Fruit fly (Drosophila melanogaster) whole organism, adult: ENCODE data around the gene Ir85a.

Source experiments
- CG11617 ChIP-seq: fragments of 200-800 bp; sonication (Bioruptor generic); optimal IDR thresholded peaks from 2 replicates; lab custom pipeline; 2017; ENCODE audit warnings: mild to moderate bottlenecking, missing biosample characterization, missing genetic modification reagents, missing genetic modification characterization
- CG12768 ChIP-seq: fragments of 200-800 bp; sonication (Bioruptor generic); optimal IDR thresholded peaks from 2 replicates; lab custom pipeline; 2017; ENCODE audit warnings: missing biosample characterization, missing genetic modification characterization, mild to moderate bottlenecking, moderate library complexity, missing genetic modification reagents
- CG14711 ChIP-seq: fragments of 200-800 bp; sonication (Bioruptor generic); optimal IDR thresholded peaks from 2 replicates; lab custom pipeline; 2018; ENCODE audit warnings: missing biosample characterization, mild to moderate bottlenecking, missing genetic modification characterization, moderate library complexity
- CG1620 ChIP-seq: fragments of 200-800 bp; sonication (Bioruptor generic); optimal IDR thresholded peaks from 2 replicates; lab custom pipeline; 2016; ENCODE audit warnings: missing biosample characterization, missing genetic modification characterization
- CG33017 ChIP-seq: fragments of 200-800 bp; sonication (Bioruptor generic); optimal IDR thresholded peaks from 2 replicates; lab custom pipeline; 2018; ENCODE audit warnings: missing biosample characterization, mild to moderate bottlenecking, missing genetic modification characterization, moderate library complexity
- CG5204 ChIP-seq: fragments of 200-800 bp; sonication (Bioruptor generic); optimal IDR thresholded peaks from 2 replicates; lab custom pipeline; 2016; ENCODE audit warnings: missing biosample characterization, missing genetic modification characterization
- CG7045 ChIP-seq: fragments of 200-800 bp; sonication (Bioruptor generic); optimal IDR thresholded peaks from 2 replicates; lab custom pipeline; 2017; ENCODE audit warnings: missing biosample characterization, mild to moderate bottlenecking, missing genetic modification characterization
- CG7101 ChIP-seq: fragments of 200-800 bp; sonication (Bioruptor generic); optimal IDR thresholded peaks from 2 replicates; lab custom pipeline; 2018; ENCODE audit warnings: missing biosample characterization, mild to moderate bottlenecking, missing genetic modification characterization, moderate library complexity
- Clk ChIP-seq: fragments of 200-800 bp; sonication (Bioruptor generic); optimal IDR thresholded peaks from 2 replicates; lab custom pipeline; 2017; ENCODE audit warnings: missing biosample characterization, missing genetic modification characterization
- Crg-1 ChIP-seq: fragments of 200-800 bp; sonication (Bioruptor generic); optimal IDR thresholded peaks from 2 replicates; lab custom pipeline; 2016; ENCODE audit warnings: missing biosample characterization, missing genetic modification characterization
- Hr96 ChIP-seq: fragments of 200-800 bp; sonication (Bioruptor generic); optimal IDR thresholded peaks from 2 replicates; lab custom pipeline; 2016; ENCODE audit warnings: missing biosample characterization, missing genetic modification characterization
- Mnt ChIP-seq: fragments of 200-800 bp; sonication (Bioruptor generic); optimal IDR thresholded peaks from 2 replicates; lab custom pipeline; 2016; ENCODE audit warnings: missing biosample characterization, mild to moderate bottlenecking, missing genetic modification characterization
- bab1 ChIP-seq: fragments of 200-800 bp; sonication (Bioruptor generic); optimal IDR thresholded peaks from 3 replicates; lab custom pipeline; 2019; ENCODE audit warnings: missing biosample characterization, mild to moderate bottlenecking, missing genetic modification characterization, moderate library complexity
- cic ChIP-seq: fragments of 200-800 bp; sonication (Bioruptor generic); optimal IDR thresholded peaks from 2 replicates; lab custom pipeline; 2017; ENCODE audit warnings: missing biosample characterization, mild to moderate bottlenecking, missing genetic modification characterization, moderate library complexity
- cnc ChIP-seq, 2 experiments: fragments of >200 bp; optimal IDR thresholded peaks; 2 replicates each; lab custom pipeline; 2017
- kay ChIP-seq: fragments of 200-800 bp; sonication (Bioruptor generic); peaks from one replicate; lab custom pipeline; 2016; ENCODE audit warnings: missing biosample characterization, missing genetic modification characterization, borderline replicate concordance
- ovo ChIP-seq: fragments of 200-800 bp; sonication (Bioruptor generic); optimal IDR thresholded peaks from 2 replicates; lab custom pipeline; 2016; ENCODE audit warnings: missing biosample characterization, missing genetic modification characterization
- pad ChIP-seq: fragments of 200-800 bp; sonication (Bioruptor generic); optimal IDR thresholded peaks from 3 replicates; lab custom pipeline; 2017; ENCODE audit warnings: missing biosample characterization, missing genetic modification characterization, mild to moderate bottlenecking, moderate library complexity, missing genetic modification reagents
- tj ChIP-seq: fragments of 200-800 bp; sonication (Bioruptor generic); optimal IDR thresholded peaks from 3 replicates; lab custom pipeline; 2017; ENCODE audit warnings: missing biosample characterization, mild to moderate bottlenecking, missing genetic modification characterization, moderate library complexity
- toe ChIP-seq: fragments of 200-800 bp; sonication (Bioruptor generic); optimal IDR thresholded peaks from 2 replicates; lab custom pipeline; 2016; ENCODE audit warnings: missing biosample characterization, missing genetic modification characterization

The Ir85a gene

dm6 chr3R:8815074-8815473 is 20.6 kb downstream of the Ir85a start:
- no peak for TF ChIP-seq Mnt (GFP tag; lab: Kevin White, UChicago)
- peak; percentile 0 for TF ChIP-seq Clk (GFP tag; lab: Kevin White, UChicago)
- TF ChIP-seq kay: no peak
- no peak for TF ChIP-seq Hr96
- peak; percentile 28 for TF ChIP-seq tj (GFP tag; lab: Kevin White, UChicago)
- TF ChIP-seq bab1 (GFP tag; lab: Kevin White, UChicago): no peak
- TF ChIP-seq CG1620: peak; percentile 0
- no peak for TF ChIP-seq CG11617

DNA sequence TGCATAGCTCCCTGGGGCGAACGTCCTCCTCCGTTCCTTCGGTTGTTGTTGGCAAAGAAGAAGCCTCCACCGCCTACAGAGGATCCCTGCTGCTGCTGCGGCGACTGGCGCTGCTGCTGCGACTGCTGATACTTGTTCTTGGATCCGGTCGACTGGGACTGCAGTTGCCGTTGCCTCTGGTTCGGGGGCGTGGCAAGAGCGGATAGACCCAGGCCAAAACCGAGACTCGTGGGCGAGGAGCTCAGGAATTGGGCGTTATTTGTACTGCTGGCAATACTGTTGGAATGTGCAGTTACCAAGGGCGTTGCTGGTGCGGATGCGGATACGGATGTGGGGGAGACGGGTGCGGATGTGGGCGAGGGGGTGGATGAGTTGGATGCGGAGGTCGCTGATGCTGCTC is 23.8 kb downstream of the Ir85a start:
- TF ChIP-seq toe (GFP tag; lab: Kevin White, UChicago): no peak
- no peak for TF ChIP-seq Mnt (GFP tag; lab: Kevin White, UChicago)
- TF ChIP-seq Hr96: no peak
- TF ChIP-seq tj (GFP tag; lab: Kevin White, UChicago): no peak
- TF ChIP-seq Clk (GFP tag; lab: Kevin White, UChicago): peak; percentile 22

- TF ChIP-seq pad (peak; percentile 95), toe (GFP tag; lab: Kevin White, UChicago) (peak; percentile 46), cic (peak; percentile 93), CG33017 (tag; lab: Kevin White, UChicago) (peak; percentile 57), Clk (GFP tag; lab: Kevin White, UChicago) (peak; percentile 64), Mnt (GFP tag; lab: Kevin White, UChicago) (peak; percentile 78), Crg-1 (GFP tag; lab: Kevin White, UChicago) (peak; percentile 75), Hr96 (no peak), CG1620 (no peak), CG7101 (tag; lab: Kevin White, UChicago) (peak; percentile 39), CG11617 (peak; percentile 41), cnc (optimal IDR thresholded peaks at IDR 0.05; lab: Kevin White, UChicago) (peak in 1 of 2 experiments; percentile 17), CG5204 (GFP tag; lab: Kevin White, UChicago) (peak; percentile 29), tj (GFP tag; lab: Kevin White, UChicago) (peak; percentile 22), bab1 (GFP tag; lab: Kevin White, UChicago) (peak; percentile 13), kay (peak; percentile 97), ovo (GFP tag; lab: Kevin White, UChicago) (peak; percentile 74), CG7045 (GFP tag; lab: Kevin White, UChicago) (peak; percentile 50), CG12768 (GFP tag; lab: Kevin White, UChicago) (peak; percentile 57), CG14711 (peak; percentile 7)
Measured at dm6 chr3R:8819551-8820057, 25.1 kb downstream of the Ir85a start.

dm6 chr3R:8820428-8820912 is 26.0 kb downstream of the Ir85a start, which contains the start of gene aqz:
TSS of gene aqz (minus strand) at chr3R:8820682.
- peak; percentile 76 for TF ChIP-seq Hr96
- TF ChIP-seq Mnt (GFP tag; lab: Kevin White, UChicago): peak; percentile 66
- peak; percentile 61 for TF ChIP-seq toe (GFP tag; lab: Kevin White, UChicago)
- TF ChIP-seq cnc (optimal IDR thresholded peaks at IDR 0.05; lab: Kevin White, UChicago): no peak
- TF ChIP-seq pad: peak; percentile 44
- TF ChIP-seq CG33017 (tag; lab: Kevin White, UChicago): peak; percentile 69
- TF ChIP-seq CG12768 (GFP tag; lab: Kevin White, UChicago): peak; percentile 18
- TF ChIP-seq Clk (GFP tag; lab: Kevin White, UChicago): peak; percentile 49
- peak; percentile 86 for TF ChIP-seq CG1620
- peak; percentile 100 for TF ChIP-seq CG14711
- TF ChIP-seq bab1 (GFP tag; lab: Kevin White, UChicago): peak; percentile 86
- TF ChIP-seq CG7045 (GFP tag; lab: Kevin White, UChicago): peak; percentile 29
- peak; percentile 28 for TF ChIP-seq ovo (GFP tag; lab: Kevin White, UChicago)
- peak; percentile 73 for TF ChIP-seq cic
- TF ChIP-seq kay: peak; percentile 100
- peak; percentile 72 for TF ChIP-seq CG7101 (tag; lab: Kevin White, UChicago)
- TF ChIP-seq CG11617: peak; percentile 39
- TF ChIP-seq Crg-1 (GFP tag; lab: Kevin White, UChicago): peak; percentile 71
- TF ChIP-seq tj (GFP tag; lab: Kevin White, UChicago): peak; percentile 37
- no peak for TF ChIP-seq CG5204 (GFP tag; lab: Kevin White, UChicago)

- TF ChIP-seq Clk (GFP tag; lab: Kevin White, UChicago) (no peak), CG7101 (tag; lab: Kevin White, UChicago) (peak; percentile 1), CG12768 (GFP tag; lab: Kevin White, UChicago) (peak; percentile 56), CG11617 (no peak), tj (GFP tag; lab: Kevin White, UChicago) (peak; percentile 19), bab1 (GFP tag; lab: Kevin White, UChicago) (no peak), Crg-1 (GFP tag; lab: Kevin White, UChicago) (no peak), CG5204 (GFP tag; lab: Kevin White, UChicago) (no peak), cnc (optimal IDR thresholded peaks at IDR 0.05; lab: Kevin White, UChicago) (no peak), toe (GFP tag; lab: Kevin White, UChicago) (no peak), pad (no peak), ovo (GFP tag; lab: Kevin White, UChicago) (peak; percentile 1), Hr96 (no peak), kay (no peak), CG14711 (no peak), Mnt (GFP tag; lab: Kevin White, UChicago) (no peak), cic (peak; percentile 89), CG33017 (tag; lab: Kevin White, UChicago) (peak; percentile 34)
Measured at dm6 chr3R:8821623-8822022, 27.1 kb downstream of the Ir85a start, which contains the start of gene CG8369. TSS of gene CG8369 (plus strand) at chr3R:8822008.

DNA sequence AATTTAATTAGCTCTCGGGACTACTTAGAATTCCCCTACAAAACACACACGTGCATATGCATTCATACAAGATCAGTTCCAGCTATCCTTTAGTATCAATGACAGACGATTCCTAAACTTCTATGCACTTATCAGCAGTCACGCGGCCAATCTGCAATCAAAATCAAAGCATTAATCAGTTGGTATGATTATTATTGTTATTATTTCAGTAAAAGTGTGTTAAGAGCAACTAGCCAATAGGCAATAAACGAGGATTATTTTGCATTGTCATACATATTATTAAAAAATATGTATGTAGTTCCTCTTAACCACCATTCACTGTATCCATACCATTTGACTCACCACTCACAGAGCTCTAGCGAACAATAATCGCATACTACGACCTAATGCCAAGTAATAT is 28.4 kb downstream of the Ir85a start:
- peak; percentile 98 for TF ChIP-seq kay
- TF ChIP-seq cic: peak; percentile 88
- TF ChIP-seq CG7045 (GFP tag; lab: Kevin White, UChicago): no peak
- no peak for TF ChIP-seq toe (GFP tag; lab: Kevin White, UChicago)
- no peak for TF ChIP-seq CG7101 (tag; lab: Kevin White, UChicago)
- TF ChIP-seq cnc (optimal IDR thresholded peaks at IDR 0.05; lab: Kevin White, UChicago): peak in 1 of 2 experiments; percentile 50
- no peak for TF ChIP-seq CG11617
- no peak for TF ChIP-seq pad
- no peak for TF ChIP-seq Crg-1 (GFP tag; lab: Kevin White, UChicago)
- TF ChIP-seq CG33017 (tag; lab: Kevin White, UChicago): peak; percentile 40
- peak; percentile 17 for TF ChIP-seq Mnt (GFP tag; lab: Kevin White, UChicago)
- peak; percentile 47 for TF ChIP-seq CG14711
- no peak for TF ChIP-seq ovo (GFP tag; lab: Kevin White, UChicago)
- TF ChIP-seq CG12768 (GFP tag; lab: Kevin White, UChicago): peak; percentile 41
- no peak for TF ChIP-seq CG5204 (GFP tag; lab: Kevin White, UChicago)
- no peak for TF ChIP-seq Clk (GFP tag; lab: Kevin White, UChicago)
